Fruit fly (Drosophila melanogaster): ENCODE measurements around the gene ChLD3.

ChLD3 gene

DNA sequence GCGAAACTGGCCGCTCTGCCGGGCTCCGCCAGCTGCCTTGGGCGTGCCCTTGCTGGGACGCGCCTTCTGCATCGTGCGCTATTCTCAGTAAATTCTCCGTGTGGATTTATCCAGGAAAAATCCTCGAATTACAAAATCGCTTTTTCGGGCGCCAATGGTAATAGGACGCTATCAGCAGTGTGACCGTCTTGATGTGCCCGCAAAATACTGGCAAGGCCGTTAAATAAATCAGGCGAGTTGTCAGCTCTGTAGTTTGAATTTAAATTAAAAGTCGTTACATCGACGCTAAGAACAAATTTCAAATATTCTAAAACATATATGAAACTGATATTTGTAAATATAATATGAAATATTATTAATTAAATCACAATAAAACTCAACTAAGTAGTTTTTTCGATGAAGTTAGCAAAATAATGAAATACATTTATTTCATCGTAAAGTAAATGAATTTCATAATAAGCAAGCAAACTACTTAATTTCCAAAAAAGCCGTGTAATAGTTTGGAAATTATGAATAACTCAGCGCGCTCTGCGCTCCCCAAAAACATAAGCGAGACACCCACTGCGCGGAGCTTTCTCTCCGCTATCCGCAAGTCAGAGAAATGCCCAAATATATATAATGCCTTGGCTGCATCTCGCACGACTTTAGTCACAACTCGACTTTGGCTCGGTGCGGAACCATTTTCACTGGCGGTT is at the start of gene ChLD3, which contains the start of gene glu:
ChLD3 (plus strand) TSS at position 645 of the 695 bp plus-strand sequence.
glu (minus strand) TSS at position 183 of the 695 bp plus-strand sequence.
- TF ChIP-seq Blimp-1 (GFP tag; optimal IDR thresholded peaks at IDR 0.05) (no peak), net (GFP tag; optimal IDR thresholded peaks at IDR 0.05) (no peak), Eip93F (GFP tag; optimal IDR thresholded peaks at IDR 0.05) (no peak), lz (GFP tag; optimal IDR thresholded peaks at IDR 0.05) (no peak), CG1621 (tag; optimal IDR thresholded peaks at IDR 0.05) (no peak), Sox15 (GFP tag; optimal IDR thresholded peaks at IDR 0.05) (no peak), CG9139 (GFP tag; optimal IDR thresholded peaks at IDR 0.05) (no peak), Eip75B (GFP tag; optimal IDR thresholded peaks at IDR 0.05) (no peak), Lpt (GFP tag; optimal IDR thresholded peaks at IDR 0.05) (no peak), Sox102F (GFP tag; optimal IDR thresholded peaks at IDR 0.05) (no peak), esn (GFP tag; optimal IDR thresholded peaks at IDR 0.05) (no peak), Ets96B (tag; optimal IDR thresholded peaks at IDR 0.05) (no peak), vri (GFP tag; optimal IDR thresholded peaks at IDR 0.05) (no peak), CG10631 (GFP tag; optimal IDR thresholded peaks at IDR 0.05) (no peak), CG3919 (GFP tag; optimal IDR thresholded peaks at IDR 0.05) (no peak)

DNA sequence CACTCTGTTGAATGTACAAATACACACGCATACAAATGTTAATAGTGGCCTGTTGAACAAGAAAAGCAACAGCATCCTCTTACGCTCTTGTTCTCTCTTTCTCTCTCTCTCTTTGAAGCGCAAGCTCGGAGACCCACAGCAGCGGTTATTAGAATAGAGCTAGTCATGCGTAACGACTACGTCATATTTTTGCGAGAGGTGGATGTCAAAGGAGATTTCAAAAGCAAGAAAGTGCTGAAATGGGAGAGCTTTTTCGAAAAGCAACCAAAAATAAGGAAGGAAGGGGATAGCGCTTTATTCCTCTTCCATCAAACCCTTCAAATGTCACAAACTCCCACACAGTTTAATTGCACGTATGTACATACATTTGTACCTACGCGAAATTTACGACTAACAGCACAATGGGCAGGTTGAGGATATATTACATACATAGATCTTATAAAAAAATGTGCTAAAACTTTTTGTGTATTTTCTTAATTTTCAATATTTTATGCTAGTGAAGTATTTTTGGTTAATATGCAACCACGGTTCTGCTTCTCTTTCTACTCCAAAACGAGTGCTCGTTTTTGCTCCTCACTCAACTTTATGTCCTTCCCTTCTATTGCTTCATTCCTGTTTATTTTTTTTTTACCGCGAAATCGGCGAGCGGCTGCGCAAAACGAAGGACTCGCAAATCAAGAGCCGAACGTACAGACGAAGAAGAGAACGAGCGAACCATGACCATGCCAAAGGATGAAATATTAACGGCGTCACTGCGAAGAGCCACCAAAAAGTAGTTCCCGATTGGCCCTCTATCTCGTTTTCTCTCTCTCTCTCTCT is 48.6 kb upstream of the ChLD3 start:
- TF ChIP-seq CG10669 (GFP tag; optimal IDR thresholded peaks at IDR 0.05): no peak
- TF ChIP-seq cyc (GFP tag; optimal IDR thresholded peaks at IDR 0.05): peak; percentile 49
- TF ChIP-seq esn (GFP tag; optimal IDR thresholded peaks at IDR 0.05): peak; percentile 72
- TF ChIP-seq CG11902 (GFP tag; optimal IDR thresholded peaks at IDR 0.05): no peak
- TF ChIP-seq dsx (GFP tag; optimal IDR thresholded peaks at IDR 0.05; ENCODE audit: poor library complexity, severe bottlenecking): no peak
- TF ChIP-seq CG10631 (GFP tag; optimal IDR thresholded peaks at IDR 0.05): peak; percentile 52
- peak; percentile 28 for TF ChIP-seq CG7368 (GFP tag; optimal IDR thresholded peaks at IDR 0.05)
- TF ChIP-seq Ets21C (GFP tag; optimal IDR thresholded peaks at IDR 0.05): peak; percentile 54
- TF ChIP-seq Hr4 (GFP tag; optimal IDR thresholded peaks at IDR 0.05): peak; percentile 39
- peak; percentile 47 for TF ChIP-seq CG4318 (GFP tag; optimal IDR thresholded peaks at IDR 0.05)
- peak; percentile 20 for TF ChIP-seq CG6276 (GFP tag; optimal IDR thresholded peaks at IDR 0.05)
- TF ChIP-seq fkh (GFP tag; optimal IDR thresholded peaks at IDR 0.05): no peak
- peak; percentile 53 for TF ChIP-seq CG34406 (GFP tag; optimal IDR thresholded peaks at IDR 0.05)
- peak; percentile 44 for TF ChIP-seq Met (GFP tag; optimal IDR thresholded peaks at IDR 0.05)
- peak; percentile 59 for TF ChIP-seq CG9139 (GFP tag; optimal IDR thresholded peaks at IDR 0.05)
- peak; percentile 10 to 55 for TF ChIP-seq salr (GFP tag; optimal IDR thresholded peaks at IDR 0.05)
- peak; percentile 64 for TF ChIP-seq OdsH (GFP tag; optimal IDR thresholded peaks at IDR 0.05)
- no peak for TF ChIP-seq Blimp-1 (GFP tag; optimal IDR thresholded peaks at IDR 0.05)
- TF ChIP-seq dac (GFP tag; optimal IDR thresholded peaks at IDR 0.05): no peak
- TF ChIP-seq eg (GFP tag; IDR thresholded peaks at IDR 0.05): no peak
- peak; percentile 63 for TF ChIP-seq CG3919 (GFP tag; optimal IDR thresholded peaks at IDR 0.05)
- peak; percentile 68 for TF ChIP-seq topi (GFP tag; optimal IDR thresholded peaks at IDR 0.05)
- no peak for TF ChIP-seq spab (GFP tag; optimal IDR thresholded peaks at IDR 0.05)
- TF ChIP-seq pdm3 (GFP tag; optimal IDR thresholded peaks at IDR 0.05): peak; percentile 54
- TF ChIP-seq CG3032 (tag; optimal IDR thresholded peaks at IDR 0.05): peak; percentile 9
- TF ChIP-seq CG31627 (GFP tag; optimal IDR thresholded peaks at IDR 0.05): peak; percentile 51
- TF ChIP-seq Eip75B (GFP tag; optimal IDR thresholded peaks at IDR 0.05): peak; percentile 11
- TF ChIP-seq lz (GFP tag; optimal IDR thresholded peaks at IDR 0.05): peak; percentile 61
- TF ChIP-seq Hr39 (GFP tag; optimal IDR thresholded peaks at IDR 0.05): peak; percentile 68
- peak; percentile 47 for TF ChIP-seq CG15336 (GFP tag; IDR thresholded peaks at IDR 0.05)
- no peak for TF ChIP-seq Gug (GFP tag; IDR thresholded peaks at IDR 0.05)
- TF ChIP-seq CG6854 (GFP tag; optimal IDR thresholded peaks at IDR 0.05): no peak
- peak; percentile 22 for TF ChIP-seq Lpt (GFP tag; optimal IDR thresholded peaks at IDR 0.05)
- peak; percentile 39 to 42 for TF ChIP-seq ss (GFP tag; optimal IDR thresholded peaks at IDR 0.05)
- peak; percentile 73 for TF ChIP-seq CG32006 (GFP tag; optimal IDR thresholded peaks at IDR 0.05)
- peak; percentile 71 for TF ChIP-seq Smox (GFP tag; optimal IDR thresholded peaks at IDR 0.05)
- no peak for TF ChIP-seq CG8319 (GFP tag; optimal IDR thresholded peaks at IDR 0.05)
- peak; percentile 68 for TF ChIP-seq Ets96B (tag; optimal IDR thresholded peaks at IDR 0.05)
- TF ChIP-seq fd85E (GFP tag; optimal IDR thresholded peaks at IDR 0.05): no peak
